Worm (Caenorhabditis elegans): ENCODE data around the gene T25D10.1.
A peak's percentile ranks its signal among the peaks of the same experiment; 100 is the strongest.

T25D10.1 gene

DNA sequence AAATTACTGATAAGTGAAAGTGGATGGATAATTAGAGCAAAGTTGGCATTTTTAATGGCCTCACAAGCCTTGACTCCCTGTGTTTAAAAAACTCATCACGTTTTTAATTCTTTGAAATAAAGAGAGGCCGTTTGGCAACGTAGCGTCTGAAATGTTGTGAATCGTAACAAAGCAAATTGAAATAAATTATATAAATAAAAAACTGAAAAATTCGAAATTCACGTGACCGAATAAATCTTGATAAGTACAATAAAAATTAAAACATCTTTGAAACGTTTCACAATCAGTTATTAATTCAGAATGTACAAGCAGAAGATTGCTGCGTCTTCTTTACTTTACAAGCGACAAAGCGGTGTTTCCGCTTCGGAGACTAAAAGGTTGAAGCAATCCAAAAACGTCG lies 19.6 kb downstream of the T25D10.1 start, which contains the start of gene K03H9.3:
TSS of gene K03H9.3 (plus strand) at position 301 of the 400 bp plus-strand sequence.
- TF ChIP-seq cog-1 (tag; optimal IDR thresholded peaks at IDR 0.05) (no peak), klf-2 (GFP tag; conservative IDR thresholded peaks at IDR 0.05) (no peak), ref-1 (GFP tag; conservative IDR thresholded peaks at IDR 0.05) (no peak), T22C8.4 (GFP tag; IDR thresholded peaks at IDR 0.05) (no peak), ztf-29 (GFP tag; IDR thresholded peaks at IDR 0.05) (no peak), med-1 (GFP tag; optimal IDR thresholded peaks at IDR 0.05; ENCODE audit: insufficient read depth) (no peak), flt-1 (GFP tag; IDR thresholded peaks at IDR 0.05) (no peak), ztf-23 (GFP tag; IDR thresholded peaks at IDR 0.05) (no peak), tab-1 (GFP tag; IDR thresholded peaks at IDR 0.05) (no peak)

DNA sequence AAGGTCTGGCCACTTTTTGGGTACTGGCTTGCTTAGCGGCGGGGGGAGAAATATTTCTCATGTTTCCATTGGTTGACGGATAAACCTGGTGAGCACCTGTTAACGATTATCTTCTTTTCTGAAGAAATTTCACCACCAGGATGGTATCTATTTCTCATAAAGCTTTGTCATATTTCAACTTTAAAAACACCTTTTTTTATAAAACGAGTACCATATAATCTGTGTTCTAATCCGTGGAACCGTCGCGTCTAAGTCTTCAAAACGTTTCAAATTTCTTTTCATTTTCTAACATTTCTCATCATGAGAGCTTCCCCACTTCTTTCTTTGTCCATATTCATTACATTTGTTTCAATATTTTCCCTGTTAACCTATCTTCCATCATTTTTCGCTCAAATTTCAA lies 22.8 kb downstream of the T25D10.1 start, which contains the start of gene col-75:
TSS of gene col-75 (plus strand) at position 301 of the 400 bp plus-strand sequence.
- TF ChIP-seq cog-1 (tag; optimal IDR thresholded peaks at IDR 0.05) (no peak), klf-2 (GFP tag; conservative IDR thresholded peaks at IDR 0.05) (no peak), ztf-23 (GFP tag; IDR thresholded peaks at IDR 0.05) (no peak), ref-1 (GFP tag; conservative IDR thresholded peaks at IDR 0.05) (no peak), T22C8.4 (GFP tag; IDR thresholded peaks at IDR 0.05) (no peak)

DNA sequence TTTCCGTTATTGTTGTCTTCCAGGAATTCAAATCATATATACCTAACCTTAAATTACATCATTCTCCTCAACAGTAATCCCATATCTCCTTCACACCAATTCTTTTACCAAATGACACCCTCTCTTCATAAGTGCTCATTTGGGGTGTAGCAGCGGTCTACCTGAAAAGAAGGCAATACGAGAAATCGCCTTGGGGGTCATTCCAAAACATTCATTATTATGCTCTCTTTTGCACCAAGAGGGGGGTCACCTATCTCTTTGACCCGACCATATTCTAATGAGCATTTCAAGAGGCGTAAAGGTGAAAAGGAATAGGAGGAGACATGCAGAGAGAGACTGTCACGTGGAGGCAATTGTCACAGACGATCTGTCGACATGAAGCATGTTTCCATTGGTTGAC lies 33.6 kb downstream of the T25D10.1 start:
- no peak for TF ChIP-seq ztf-23 (GFP tag; IDR thresholded peaks at IDR 0.05)
- TF ChIP-seq med-1 (GFP tag; optimal IDR thresholded peaks at IDR 0.05; ENCODE audit: insufficient read depth) = no peak
- no peak for TF ChIP-seq flt-1 (GFP tag; IDR thresholded peaks at IDR 0.05)
- TF ChIP-seq ref-1 (GFP tag; conservative IDR thresholded peaks at IDR 0.05) = no peak
- TF ChIP-seq ztf-29 (GFP tag; IDR thresholded peaks at IDR 0.05) = no peak
- no peak for TF ChIP-seq cog-1 (tag; optimal IDR thresholded peaks at IDR 0.05)
- TF ChIP-seq klf-2 (GFP tag; conservative IDR thresholded peaks at IDR 0.05) = no peak
- no peak for TF ChIP-seq T22C8.4 (GFP tag; IDR thresholded peaks at IDR 0.05)
- TF ChIP-seq tab-1 (GFP tag; IDR thresholded peaks at IDR 0.05) = no peak

DNA sequence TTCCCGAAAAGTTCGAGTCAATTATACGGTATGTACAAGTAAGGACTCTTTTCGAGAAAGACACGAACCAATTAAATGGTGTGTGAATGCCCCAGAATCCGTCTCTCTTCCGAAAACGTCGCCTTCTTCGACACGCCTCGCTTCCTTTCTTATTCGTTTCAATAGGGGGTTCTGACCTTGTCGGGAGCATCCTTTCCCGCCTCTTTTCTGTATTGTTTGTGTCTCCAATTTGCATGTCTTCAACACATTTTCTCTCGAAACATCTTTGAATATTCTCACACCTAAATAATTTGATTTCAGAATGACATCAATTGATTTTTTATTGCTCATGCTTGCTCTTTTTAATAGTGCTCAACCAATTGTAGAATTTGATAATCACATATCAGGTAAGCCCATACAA lies 37.9 kb downstream of the T25D10.1 start, which contains the start of gene cutl-16:
TSS of gene cutl-16 (plus strand) at position 301 of the 400 bp plus-strand sequence.
- TF ChIP-seq ztf-29 (GFP tag; IDR thresholded peaks at IDR 0.05) (no peak), ztf-23 (GFP tag; IDR thresholded peaks at IDR 0.05) (no peak), tab-1 (GFP tag; IDR thresholded peaks at IDR 0.05) (no peak), flt-1 (GFP tag; IDR thresholded peaks at IDR 0.05) (no peak), T22C8.4 (GFP tag; IDR thresholded peaks at IDR 0.05) (no peak), klf-2 (GFP tag; conservative IDR thresholded peaks at IDR 0.05) (no peak), cog-1 (tag; optimal IDR thresholded peaks at IDR 0.05) (no peak)

DNA sequence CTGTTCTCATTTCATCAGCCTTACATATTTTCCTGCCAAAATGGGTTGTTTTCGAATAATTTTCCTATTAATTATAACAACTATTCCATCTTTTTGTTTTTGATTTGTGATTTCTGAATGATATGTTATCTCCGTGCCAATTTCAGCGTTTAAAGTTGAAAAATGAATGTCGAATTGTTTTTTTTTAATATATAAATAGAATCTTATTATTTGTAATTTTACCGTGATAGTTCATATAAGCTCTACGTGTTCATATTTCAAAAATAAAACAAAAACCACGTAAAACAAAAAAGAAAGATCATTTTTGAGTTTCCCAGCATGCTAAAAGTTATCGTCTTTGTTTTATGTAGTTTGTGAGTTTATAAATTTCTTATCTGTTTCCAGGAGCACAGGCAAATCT lies 40.5 kb downstream of the T25D10.1 start, which contains the start of gene K06A1.2:
TSS of gene K06A1.2 (plus strand) at position 301 of the 400 bp plus-strand sequence.
- TF ChIP-seq med-1 (GFP tag; optimal IDR thresholded peaks at IDR 0.05; ENCODE audit: insufficient read depth) (no peak), T22C8.4 (GFP tag; IDR thresholded peaks at IDR 0.05) (no peak), ztf-29 (GFP tag; IDR thresholded peaks at IDR 0.05) (no peak), tab-1 (GFP tag; IDR thresholded peaks at IDR 0.05) (no peak), ztf-23 (GFP tag; IDR thresholded peaks at IDR 0.05) (no peak), flt-1 (GFP tag; IDR thresholded peaks at IDR 0.05) (no peak), cog-1 (tag; optimal IDR thresholded peaks at IDR 0.05) (no peak), ref-1 (GFP tag; conservative IDR thresholded peaks at IDR 0.05) (no peak), klf-2 (GFP tag; conservative IDR thresholded peaks at IDR 0.05) (no peak)

DNA sequence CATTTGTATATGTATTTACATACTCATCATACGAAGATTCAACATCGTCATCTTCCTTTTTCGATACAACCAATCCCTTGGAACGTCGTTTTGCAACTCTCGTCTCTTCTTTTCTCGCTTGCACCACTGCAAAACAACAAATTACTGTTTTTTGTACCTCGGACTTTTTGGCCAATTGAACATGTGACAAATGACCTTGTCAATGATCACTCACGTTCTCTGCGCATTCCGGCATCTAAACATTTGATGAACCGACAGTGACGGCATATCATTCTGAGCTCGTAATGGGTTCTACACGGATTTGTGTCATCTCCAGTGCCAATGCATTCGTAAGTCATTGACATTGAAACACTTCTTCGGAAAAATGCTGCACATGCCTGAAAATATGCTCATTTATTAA lies 45.0 kb downstream of the T25D10.1 start:
- TF ChIP-seq ztf-23 (GFP tag; IDR thresholded peaks at IDR 0.05) = no peak
- no peak for TF ChIP-seq T22C8.4 (GFP tag; IDR thresholded peaks at IDR 0.05)
- TF ChIP-seq klf-2 (GFP tag; conservative IDR thresholded peaks at IDR 0.05) = no peak
- no peak for TF ChIP-seq ztf-29 (GFP tag; IDR thresholded peaks at IDR 0.05)
- TF ChIP-seq med-1 (GFP tag; optimal IDR thresholded peaks at IDR 0.05; ENCODE audit: insufficient read depth) = no peak
- TF ChIP-seq tab-1 (GFP tag; IDR thresholded peaks at IDR 0.05) = no peak
- no peak for TF ChIP-seq cog-1 (tag; optimal IDR thresholded peaks at IDR 0.05)
- no peak for TF ChIP-seq ref-1 (GFP tag; conservative IDR thresholded peaks at IDR 0.05)
- TF ChIP-seq flt-1 (GFP tag; IDR thresholded peaks at IDR 0.05) = no peak

DNA sequence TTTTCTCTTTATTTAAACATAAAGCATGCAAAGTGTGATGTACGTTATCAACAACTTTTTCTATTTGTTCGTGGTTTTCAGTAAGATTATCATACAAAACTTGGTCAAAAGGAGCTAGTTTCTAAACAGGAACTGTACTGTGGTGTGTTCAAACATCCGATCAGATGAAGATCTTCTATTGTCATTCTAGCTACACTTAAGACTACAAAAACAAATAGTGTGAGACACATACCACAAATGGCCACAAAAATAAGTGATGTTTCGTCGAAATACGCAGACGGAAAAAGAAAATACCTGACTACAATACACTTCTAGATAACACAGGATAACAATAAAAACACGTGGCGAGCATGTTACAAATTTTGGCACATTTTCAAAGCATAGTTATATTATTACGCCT lies 45.5 kb downstream of the T25D10.1 start:
- TF ChIP-seq T22C8.4 (GFP tag; IDR thresholded peaks at IDR 0.05) (no peak), flt-1 (GFP tag; IDR thresholded peaks at IDR 0.05) (no peak), ztf-29 (GFP tag; IDR thresholded peaks at IDR 0.05) (no peak), ztf-23 (GFP tag; IDR thresholded peaks at IDR 0.05) (no peak), tab-1 (GFP tag; IDR thresholded peaks at IDR 0.05) (no peak), cog-1 (tag; optimal IDR thresholded peaks at IDR 0.05) (no peak), med-1 (GFP tag; optimal IDR thresholded peaks at IDR 0.05; ENCODE audit: insufficient read depth) (no peak), ref-1 (GFP tag; conservative IDR thresholded peaks at IDR 0.05) (no peak), klf-2 (GFP tag; conservative IDR thresholded peaks at IDR 0.05) (no peak)

DNA sequence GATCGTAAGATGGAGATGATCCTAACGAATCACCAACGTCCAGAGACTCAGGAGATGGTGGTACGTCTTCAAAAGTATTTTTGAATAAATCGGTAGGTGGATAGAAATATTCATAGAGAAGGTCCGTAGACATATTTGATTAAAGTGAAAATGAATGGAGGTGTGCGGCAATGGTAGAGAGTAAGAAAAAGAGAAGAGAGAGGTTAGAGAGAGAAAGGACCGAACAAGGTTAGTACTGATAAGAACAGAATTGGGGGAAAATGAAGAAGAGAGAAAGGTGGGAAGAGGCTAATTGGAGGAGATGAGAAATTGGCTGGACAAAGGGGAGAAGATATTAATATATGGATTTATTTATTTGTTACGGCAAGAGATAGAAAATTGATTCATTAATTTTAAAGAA lies 46.5 kb downstream of the T25D10.1 start, which contains the start of gene nhr-22:
TSS of gene nhr-22 (minus strand) at position 137 of the 400 bp plus-strand sequence.
- no peak for TF ChIP-seq flt-1 (GFP tag; IDR thresholded peaks at IDR 0.05)
- TF ChIP-seq ztf-29 (GFP tag; IDR thresholded peaks at IDR 0.05) = no peak
- no peak for TF ChIP-seq ref-1 (GFP tag; conservative IDR thresholded peaks at IDR 0.05)
- TF ChIP-seq klf-2 (GFP tag; conservative IDR thresholded peaks at IDR 0.05) = no peak
- no peak for TF ChIP-seq cog-1 (tag; optimal IDR thresholded peaks at IDR 0.05)
- no peak for TF ChIP-seq T22C8.4 (GFP tag; IDR thresholded peaks at IDR 0.05)
- no peak for TF ChIP-seq med-1 (GFP tag; optimal IDR thresholded peaks at IDR 0.05; ENCODE audit: insufficient read depth)
- no peak for TF ChIP-seq ztf-23 (GFP tag; IDR thresholded peaks at IDR 0.05)

DNA sequence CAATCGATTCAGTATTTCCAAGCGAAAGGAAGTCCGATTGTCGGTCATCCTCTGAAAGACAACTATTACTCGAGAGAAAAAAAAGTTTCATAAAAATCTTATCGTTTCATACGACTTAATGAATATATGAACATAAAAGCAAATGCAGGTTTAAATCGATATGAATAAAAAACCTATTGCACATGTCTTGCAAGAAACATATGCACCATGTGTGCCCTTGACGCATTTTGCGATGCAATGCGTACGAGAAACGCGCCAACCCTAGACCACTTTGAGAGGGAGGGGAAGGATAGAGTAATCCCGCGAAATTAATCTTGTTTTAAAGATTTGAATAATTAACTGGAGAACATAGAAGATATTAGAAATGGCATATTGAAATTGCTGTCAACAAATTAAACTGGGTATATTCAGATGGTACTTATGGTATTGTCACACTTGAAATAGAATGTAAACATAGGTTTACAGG lies 50.2 kb downstream of the T25D10.1 start, which contains the start of gene atg-16.2:
TSS of gene atg-16.2 (minus strand) at position 51 of the 466 bp plus-strand sequence.
- peak; percentile 24 for TF ChIP-seq med-1 (GFP tag; optimal IDR thresholded peaks at IDR 0.05; ENCODE audit: insufficient read depth)
- TF ChIP-seq ztf-29 (GFP tag; IDR thresholded peaks at IDR 0.05) = no peak
- no peak for TF ChIP-seq flt-1 (GFP tag; IDR thresholded peaks at IDR 0.05)
- TF ChIP-seq ztf-23 (GFP tag; IDR thresholded peaks at IDR 0.05) = peak; percentile 39; the same call in 1 of the 2 replicates
- TF ChIP-seq klf-2 (GFP tag; conservative IDR thresholded peaks at IDR 0.05) = no peak
- TF ChIP-seq cog-1 (tag; optimal IDR thresholded peaks at IDR 0.05) = peak; percentile 22
